Worm (Caenorhabditis elegans) whole organism, mixed stage, embryonic: ENCODE results near the gene F16G10.5.

Experiments
- bed-3 ChIP-seq: fragments of 200-800 bp; sonication (Bioruptor generic); optimal IDR thresholded peaks from 3 replicates; lab custom pipeline; 2018; ENCODE audit warnings: mild to moderate bottlenecking, missing genetic modification characterization, moderate library complexity, missing compliant biosample characterization
- blmp-1 ChIP-seq: fragments of 150-350 bp; optimal IDR thresholded peaks from 2 replicates; lab custom pipeline; 2014; ENCODE audit warnings: missing biosample characterization, missing genetic modification characterization
- cnd-1 ChIP-seq: fragments of 200-800 bp; sonication (Bioruptor generic); optimal IDR thresholded peaks from 2 replicates; lab custom pipeline; 2018; ENCODE audit warnings: mild to moderate bottlenecking, missing genetic modification characterization, missing compliant biosample characterization
- elt-1 ChIP-seq: sonication (generic microtip); optimal IDR thresholded peaks from 2 replicates; lab custom pipeline; 2017; ENCODE audit warnings: missing genetic modification characterization, mild to moderate bottlenecking, missing compliant biosample characterization, antibody characterized with exemption, moderate library complexity, borderline replicate concordance; ENCODE audit not compliant: insufficient read depth
- lin-13 ChIP-seq: fragments of 150-350 bp; optimal IDR thresholded peaks from 2 replicates; lab custom pipeline; 2014; ENCODE audit warnings: missing biosample characterization, missing genetic modification characterization
- lsy-2 ChIP-seq: fragments of 150-350 bp; optimal IDR thresholded peaks from 2 replicates; lab custom pipeline; 2014; ENCODE audit warnings: missing biosample characterization, missing genetic modification characterization
- mep-1 ChIP-seq: fragments of 150-350 bp; optimal IDR thresholded peaks from 2 replicates; lab custom pipeline; 2017; ENCODE audit warnings: missing biosample characterization, missing genetic modification reagents, missing genetic modification characterization, inconsistent platforms
- mls-2 ChIP-seq: sonication (generic microtip); optimal IDR thresholded peaks from 2 replicates; lab custom pipeline; 2016; ENCODE audit warnings: mild to moderate bottlenecking, missing genetic modification characterization, moderate library complexity, missing compliant biosample characterization
- nhr-237 ChIP-seq: fragments of 150-350 bp; optimal IDR thresholded peaks from 2 replicates; lab custom pipeline; 2014; ENCODE audit warnings: missing biosample characterization, missing genetic modification characterization
- pha-4 ChIP-seq: fragments of 150-350 bp; optimal IDR thresholded peaks from 2 replicates; lab custom pipeline; 2018; ENCODE audit warnings: missing biosample characterization, missing genetic modification reagents, missing genetic modification characterization
- sptf-1 ChIP-seq: sonication (generic microtip); optimal IDR thresholded peaks from 2 replicates; lab custom pipeline; 2017; ENCODE audit warnings: mild to moderate bottlenecking, missing genetic modification characterization, moderate library complexity, missing compliant biosample characterization
- unc-120 ChIP-seq: sonication (generic microtip); optimal IDR thresholded peaks from 2 replicates; lab custom pipeline; 2017; ENCODE audit warnings: missing genetic modification characterization, missing compliant biosample characterization; ENCODE audit not compliant: poor library complexity, severe bottlenecking
- zip-8 ChIP-seq: fragments of 150-350 bp; optimal IDR thresholded peaks from 2 replicates; lab custom pipeline; 2014; ENCODE audit warnings: missing biosample characterization, missing genetic modification characterization
- ztf-11 ChIP-seq: fragments of 150-350 bp; optimal IDR thresholded peaks from 2 replicates; lab custom pipeline; 2014; ENCODE audit warnings: missing biosample characterization, missing genetic modification characterization

DNA sequence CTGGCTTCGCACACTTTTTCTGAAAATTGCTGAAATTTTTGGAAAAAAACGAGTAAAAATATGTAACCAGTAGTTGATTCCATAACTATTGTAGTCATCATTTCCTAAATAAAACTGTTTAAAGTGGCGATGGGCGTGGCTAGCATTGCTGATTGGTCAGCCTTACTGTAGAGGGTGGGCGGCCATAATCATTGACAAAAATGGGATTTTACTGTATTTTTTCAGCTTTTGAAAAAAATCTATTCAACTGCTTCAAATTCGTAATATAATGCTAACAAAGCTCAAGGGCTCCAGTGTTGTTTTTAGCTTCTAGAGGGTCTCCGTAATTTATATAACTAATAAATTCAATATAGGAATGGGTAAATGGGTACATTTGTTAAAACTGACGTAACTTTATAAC is 13.1 kb downstream of the F16G10.5 start, which contains the start of gene F16G10.7:
- TF ChIP-seq sptf-1 (tag; lab: Kevin White, UChicago) (no peak), lin-13 (tag; lab: Kevin White, UChicago) (no peak), mls-2 (tag; lab: Kevin White, UChicago) (no peak), unc-120 (tag; lab: Kevin White, UChicago) (no peak), bed-3 (GFP tag; lab: Kevin White, UChicago) (no peak), elt-1 (tag; lab: Kevin White, UChicago) (no peak), blmp-1 (tag; lab: Kevin White, UChicago) (no peak), pha-4 (tag; lab: Kevin White, UChicago) (no peak), mep-1 (tag; lab: Kevin White, UChicago) (no peak), cnd-1 (tag; lab: Kevin White, UChicago) (no peak), zip-8 (tag; lab: Kevin White, UChicago) (no peak), nhr-237 (tag; lab: Kevin White, UChicago) (no peak), ztf-11 (tag; lab: Kevin White, UChicago) (no peak), lsy-2 (tag; lab: Kevin White, UChicago) (peak; percentile 29)
